Worm (Caenorhabditis elegans) whole organism, young adult: ENCODE results near the gene ptr-16.

Source experiments
- B0019.2 ChIP-seq: fragments of 200-800 bp; sonication (Bioruptor generic); conservative IDR thresholded peaks from 2 replicates; pipeline ENCODE4 v1.3.6; 2022; ENCODE audit warnings: missing genetic modification reagents, missing genetic modification characterization, missing compliant biosample characterization
- C06A6.2 ChIP-seq: fragments of 200-800 bp; sonication (Bioruptor generic); conservative IDR thresholded peaks from 2 replicates; pipeline ENCODE4 v1.3.6; 2022; ENCODE audit warnings: missing genetic modification characterization, missing compliant biosample characterization
- F10E7.11 ChIP-seq: sonication (generic microtip); optimal IDR thresholded peaks from 2 replicates; lab custom pipeline; 2017; ENCODE audit warnings: mild to moderate bottlenecking, missing genetic modification characterization, moderate library complexity, missing compliant biosample characterization
- F33H1.4 ChIP-seq: fragments of 200-800 bp; sonication (Bioruptor generic); IDR thresholded peaks from 2 replicates; pipeline ENCODE4 v1.3.6; 2022; ENCODE audit warnings: missing genetic modification reagents, missing genetic modification characterization, missing compliant biosample characterization
- F37B4.10 ChIP-seq: fragments of 200-800 bp; sonication (Bioruptor generic); IDR thresholded peaks from 2 replicates; pipeline ENCODE4 v1.3.6; 2022; ENCODE audit warnings: missing genetic modification characterization, missing compliant biosample characterization
- F39B2.1 ChIP-seq: fragments of 200-800 bp; sonication (Bioruptor generic); IDR thresholded peaks from 2 replicates; pipeline ENCODE4 v1.3.6; 2022; ENCODE audit warnings: missing genetic modification reagents, missing genetic modification characterization, missing compliant biosample characterization
- F55B11.4 ChIP-seq: sonication (generic microtip); optimal IDR thresholded peaks from 2 replicates; lab custom pipeline; 2016; ENCODE audit warnings: missing compliant biosample characterization, missing genetic modification characterization, borderline replicate concordance; ENCODE audit not compliant: insufficient read depth
- T26A5.8 ChIP-seq: sonication (generic microtip); optimal IDR thresholded peaks from 2 replicates; lab custom pipeline; 2016; ENCODE audit warnings: missing genetic modification characterization, missing compliant biosample characterization
- Y53F4B.3 ChIP-seq: fragments of 200-800 bp; sonication (Bioruptor generic); IDR thresholded peaks from 2 replicates; pipeline ENCODE4 v1.3.6; 2022; ENCODE audit warnings: missing genetic modification reagents, missing genetic modification characterization, missing compliant biosample characterization
- Y53G8AR.9 ChIP-seq: fragments of 200-800 bp; sonication (Bioruptor generic); conservative IDR thresholded peaks from 2 replicates; pipeline ENCODE4 v1.3.6; 2022; ENCODE audit warnings: missing genetic modification reagents, missing genetic modification characterization, missing compliant biosample characterization
- ama-1 ChIP-seq, 3 experiments: fragments of 150-350 bp in 1 of 3; sonication (generic microtip) in 2 of 3; optimal IDR thresholded peaks; 2 replicates each; lab custom pipeline; 2014 to 2018; ENCODE audit warnings: missing biosample characterization in 2 of 3, missing genetic modification characterization in 2 of 3, missing genetic modification reagents in 2 of 3
- atf-7 ChIP-seq: sonication (generic microtip); optimal IDR thresholded peaks from 2 replicates; lab custom pipeline; 2017; ENCODE audit warnings: mild to moderate bottlenecking, missing genetic modification characterization, missing compliant biosample characterization
- athp-1 ChIP-seq: sonication (generic microtip); optimal IDR thresholded peaks from 2 replicates; lab custom pipeline; 2017; ENCODE audit warnings: mild to moderate bottlenecking, missing genetic modification characterization, missing compliant biosample characterization
- attf-5 ChIP-seq: fragments of 200-800 bp; sonication (Bioruptor generic); optimal IDR thresholded peaks from 2 replicates; lab custom pipeline; 2018; ENCODE audit warnings: mild to moderate bottlenecking, missing genetic modification characterization, missing compliant biosample characterization
- attf-6 ChIP-seq: fragments of 200-800 bp; sonication (Bioruptor generic); IDR thresholded peaks from 2 replicates; pipeline ENCODE4 v1.3.6; 2022; ENCODE audit warnings: missing genetic modification reagents, missing genetic modification characterization, missing compliant biosample characterization
- ceh-100 ChIP-seq: fragments of 200-800 bp; sonication (Bioruptor generic); IDR thresholded peaks from 2 replicates; pipeline ENCODE4 v1.3.6; 2022; ENCODE audit warnings: missing genetic modification reagents, missing genetic modification characterization, missing compliant biosample characterization
- ceh-79 ChIP-seq: sonication (generic microtip); optimal IDR thresholded peaks from 2 replicates; lab custom pipeline; 2017; ENCODE audit warnings: mild to moderate bottlenecking, missing genetic modification characterization, missing compliant biosample characterization
- ceh-91 ChIP-seq: fragments of 200-800 bp; sonication (Bioruptor generic); IDR thresholded peaks from 2 replicates; pipeline ENCODE4 v1.3.6; 2022; ENCODE audit warnings: missing genetic modification reagents, missing genetic modification characterization, missing compliant biosample characterization
- egrh-3 ChIP-seq: fragments of 200-800 bp; sonication (Bioruptor generic); IDR thresholded peaks from 2 replicates; pipeline ENCODE4 v1.3.6; 2022; ENCODE audit warnings: missing genetic modification reagents, missing genetic modification characterization, missing compliant biosample characterization
- ekl-4 ChIP-seq: fragments of 200-800 bp; sonication (Bioruptor generic); IDR thresholded peaks from 2 replicates; pipeline ENCODE4 v1.3.6; 2022; ENCODE audit warnings: missing genetic modification reagents, missing genetic modification characterization, missing compliant biosample characterization
- hlh-12 ChIP-seq: sonication (generic microtip); optimal IDR thresholded peaks from 2 replicates; lab custom pipeline; 2016; ENCODE audit warnings: missing genetic modification characterization, missing compliant biosample characterization
- lag-1 ChIP-seq: fragments of 200-800 bp; sonication (Bioruptor generic); IDR thresholded peaks from 2 replicates; pipeline ENCODE4 v1.3.6; 2022; ENCODE audit warnings: missing genetic modification reagents, missing genetic modification characterization, missing compliant biosample characterization
- lin-26 ChIP-seq: fragments of 200-800 bp; sonication (Bioruptor generic); IDR thresholded peaks from 2 replicates; pipeline ENCODE4 v1.3.6; 2022; ENCODE audit warnings: missing genetic modification reagents, missing genetic modification characterization, missing compliant biosample characterization
- lin-40 ChIP-seq: sonication (generic microtip); optimal IDR thresholded peaks from 2 replicates; lab custom pipeline; 2016; ENCODE audit warnings: missing genetic modification characterization, mild to moderate bottlenecking, missing compliant biosample characterization, missing genotype, missing genetic modification reagents
- lsl-1 ChIP-seq: fragments of 200-800 bp; sonication (Bioruptor generic); optimal IDR thresholded peaks from 2 replicates; lab custom pipeline; 2018; ENCODE audit warnings: mild to moderate bottlenecking, missing genetic modification characterization, moderate library complexity, missing compliant biosample characterization
- madf-10 ChIP-seq: sonication (generic microtip); optimal IDR thresholded peaks from 2 replicates; lab custom pipeline; 2016; ENCODE audit warnings: mild to moderate bottlenecking, missing genetic modification characterization, missing compliant biosample characterization
- madf-3 ChIP-seq: fragments of 200-800 bp; sonication (Bioruptor generic); IDR thresholded peaks from 2 replicates; pipeline ENCODE4 v1.3.6; 2022; ENCODE audit warnings: missing genetic modification reagents, missing genetic modification characterization, missing compliant biosample characterization
- madf-6 ChIP-seq: fragments of 200-800 bp; sonication (Bioruptor generic); IDR thresholded peaks from 2 replicates; pipeline ENCODE4 v1.3.6; 2022; ENCODE audit warnings: missing genetic modification reagents, missing genetic modification characterization, missing compliant biosample characterization
- mcd-1 ChIP-seq: fragments of 200-800 bp; sonication (Bioruptor generic); IDR thresholded peaks from 2 replicates; pipeline ENCODE4 v1.3.6; 2022; ENCODE audit warnings: missing genetic modification reagents, missing genetic modification characterization, missing compliant biosample characterization
- nhr-90 ChIP-seq: sonication (generic microtip); optimal IDR thresholded peaks from 2 replicates; lab custom pipeline; 2016; ENCODE audit warnings: missing genotype, mild to moderate bottlenecking, missing genetic modification characterization, missing compliant biosample characterization
- pbrm-1 ChIP-seq: fragments of 200-800 bp; sonication (Bioruptor generic); IDR thresholded peaks from 2 replicates; pipeline ENCODE4 v1.3.6; 2022; ENCODE audit warnings: missing genetic modification reagents, missing genetic modification characterization, missing compliant biosample characterization
- repo-1 ChIP-seq: sonication (generic microtip); optimal IDR thresholded peaks from 2 replicates; lab custom pipeline; 2017; ENCODE audit warnings: mild to moderate bottlenecking, missing genetic modification characterization, missing compliant biosample characterization
- rpc-1 ChIP-seq, 2 experiments: fragments of 150-350 bp in 1 of 2; sonication (generic microtip) in 1 of 2; optimal IDR thresholded peaks; 2 replicates each; lab custom pipeline; 2014 to 2018; ENCODE audit warnings: missing biosample characterization in 1 of 2, missing genetic modification characterization in 1 of 2, missing genetic modification reagents in 1 of 2, missing genotype in 1 of 2
- snpc-1.3 ChIP-seq: sonication (generic microtip); optimal IDR thresholded peaks from 2 replicates; lab custom pipeline; 2017; ENCODE audit warnings: missing genetic modification characterization, mild to moderate bottlenecking, missing compliant biosample characterization, antibody characterized with exemption, moderate library complexity, missing genotype, missing genetic modification reagents; ENCODE audit not compliant: insufficient read depth
- snpc-3.4 ChIP-seq: sonication (generic microtip); optimal IDR thresholded peaks from 2 replicates; lab custom pipeline; 2017; ENCODE audit warnings: missing genetic modification characterization, mild to moderate bottlenecking, missing compliant biosample characterization, antibody characterized with exemption, moderate library complexity, missing genotype, missing genetic modification reagents
- somi-1 ChIP-seq: fragments of 200-800 bp; sonication (Bioruptor generic); optimal IDR thresholded peaks from 2 replicates; lab custom pipeline; 2018; ENCODE audit warnings: mild to moderate bottlenecking, missing genetic modification characterization, missing compliant biosample characterization
- unc-130 ChIP-seq: sonication (generic microtip); optimal IDR thresholded peaks from 2 replicates; lab custom pipeline; 2016; ENCODE audit warnings: missing genetic modification reagents, missing genetic modification characterization, missing compliant biosample characterization
- xnd-1 ChIP-seq: sonication (generic microtip); optimal IDR thresholded peaks from 2 replicates; lab custom pipeline; 2016; ENCODE audit warnings: missing genotype, missing genetic modification reagents, missing genetic modification characterization, missing compliant biosample characterization
- zim-3 ChIP-seq: sonication (generic microtip); optimal IDR thresholded peaks from 2 replicates; lab custom pipeline; 2017; ENCODE audit warnings: mild to moderate bottlenecking, missing genetic modification characterization, moderate library complexity, missing compliant biosample characterization
- ztf-18 ChIP-seq: sonication (generic microtip); optimal IDR thresholded peaks from 2 replicates; lab custom pipeline; 2016; ENCODE audit warnings: missing genotype, mild to moderate bottlenecking, missing genetic modification characterization, missing compliant biosample characterization

Gene ptr-16

DNA sequence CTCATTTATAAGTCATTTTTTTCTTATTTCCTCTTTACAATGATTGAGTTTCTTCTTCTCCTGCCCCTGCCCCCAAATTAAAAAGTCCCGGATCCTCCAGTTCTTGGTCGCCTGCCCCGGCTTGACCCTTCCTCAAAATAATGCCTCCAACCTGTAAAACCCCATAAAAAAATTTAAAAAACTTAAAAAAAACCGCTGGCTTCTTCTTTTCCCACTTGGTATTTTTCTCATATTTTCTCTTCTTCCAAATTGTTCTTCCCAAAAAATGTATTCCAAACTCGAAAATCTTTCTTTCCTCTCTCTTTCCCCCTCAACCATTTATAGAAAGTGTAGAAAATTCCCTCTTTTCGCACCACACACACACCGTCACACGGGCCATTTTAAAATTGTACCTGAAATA lies 8.1 kb upstream of the ptr-16 start:
- TF ChIP-seq Y53G8AR.9 (GFP tag; lab: Robert Waterston, UW) (peak; percentile 43; the same call in 1 of the 2 replicates), T26A5.8 (tag; lab: Kevin White, UChicago) (no peak), madf-3 (GFP tag; lab: Robert Waterston, UW) (0 out of 2 replicates have a peak, but pooled peaks have one; percentile 26), madf-6 (GFP tag; lab: Robert Waterston, UW) (no peak), attf-5 (GFP tag; lab: Kevin White, UChicago) (peak; percentile 6), rpc-1 (optimal IDR thresholded peaks at IDR 0.05; lab: Kevin White, UChicago) (no peak), rpc-1 (tag; optimal IDR thresholded peaks at IDR 0.05; lab: Kevin White, UChicago) (no peak), xnd-1 (tag; lab: Kevin White, UChicago) (peak; percentile 0), C06A6.2 (GFP tag; lab: Robert Waterston, UW) (no peak), ceh-79 (tag; lab: Kevin White, UChicago) (no peak), lin-26 (peak; percentile 26; the same call in 1 of the 2 replicates), nhr-90 (tag; lab: Kevin White, UChicago) (no peak), athp-1 (peak; percentile 28), ceh-91 (GFP tag; lab: Robert Waterston, UW) (no peak), snpc-3.4 (peak; percentile 7), somi-1 (GFP tag; lab: Kevin White, UChicago) (no peak), atf-7 (tag; lab: Kevin White, UChicago) (peak; percentile 34), egrh-3 (GFP tag; lab: Robert Waterston, UW) (0 out of 2 replicates have a peak, but pooled peaks have one; percentile 9), unc-130 (no peak), madf-10 (tag; lab: Kevin White, UChicago) (no peak), snpc-1.3 (tag; lab: Kevin White, UChicago) (no peak), ama-1 (optimal IDR thresholded peaks at IDR 0.05; lab: Kevin White, UChicago) (no peak), ama-1 (GFP tag; optimal IDR thresholded peaks at IDR 0.05; lab: Kevin White, UChicago) (no peak), pbrm-1 (GFP tag; lab: Robert Waterston, UW) (no peak), F10E7.11 (tag; lab: Kevin White, UChicago) (no peak), B0019.2 (GFP tag; lab: Robert Waterston, UW) (no peak), lag-1 (no peak), lsl-1 (no peak), F33H1.4 (GFP tag; lab: Robert Waterston, UW) (no peak), ztf-18 (tag; lab: Kevin White, UChicago) (no peak), lin-40 (tag; lab: Kevin White, UChicago) (no peak), ekl-4 (no peak; the same call in 1 of the 2 replicates), mcd-1 (GFP tag; lab: Robert Waterston, UW) (0 out of 2 replicates have a peak, but pooled peaks have one; percentile 15), hlh-12 (no peak), Y53F4B.3 (no peak), zim-3 (tag; lab: Kevin White, UChicago) (no peak), F55B11.4 (no peak), F39B2.1 (GFP tag; lab: Robert Waterston, UW) (0 out of 2 replicates have a peak, but pooled peaks have one; percentile 20), ceh-100 (0 out of 2 replicates have a peak, but pooled peaks have one; percentile 11), repo-1 (tag; lab: Kevin White, UChicago) (peak; percentile 43), attf-6 (GFP tag; lab: Robert Waterston, UW) (peak; percentile 20; the same call in 1 of the 2 replicates), F37B4.10 (GFP tag; lab: Robert Waterston, UW) (no peak)
